Worm (Caenorhabditis elegans) whole organism, L4/young adult: Measurements from ENCODE around the gene srsx-12.

ENCODE experiments used
- W03F9.2 ChIP-seq: fragments of 150-350 bp; optimal IDR thresholded peaks from 2 replicates; lab custom pipeline; 2014; ENCODE audit warnings: missing biosample characterization, missing genetic modification characterization
- dao-5 ChIP-seq: sonication (generic microtip); optimal IDR thresholded peaks from 2 replicates; lab custom pipeline; 2016; ENCODE audit warnings: missing genotype, missing genetic modification characterization, moderate library complexity, missing compliant biosample characterization
- him-1 ChIP-seq: sonication (generic microtip); optimal IDR thresholded peaks from 2 replicates; lab custom pipeline; 2016; ENCODE audit warnings: missing genotype, missing genetic modification reagents, missing genetic modification characterization, missing compliant biosample characterization

Gene srsx-12

DNA sequence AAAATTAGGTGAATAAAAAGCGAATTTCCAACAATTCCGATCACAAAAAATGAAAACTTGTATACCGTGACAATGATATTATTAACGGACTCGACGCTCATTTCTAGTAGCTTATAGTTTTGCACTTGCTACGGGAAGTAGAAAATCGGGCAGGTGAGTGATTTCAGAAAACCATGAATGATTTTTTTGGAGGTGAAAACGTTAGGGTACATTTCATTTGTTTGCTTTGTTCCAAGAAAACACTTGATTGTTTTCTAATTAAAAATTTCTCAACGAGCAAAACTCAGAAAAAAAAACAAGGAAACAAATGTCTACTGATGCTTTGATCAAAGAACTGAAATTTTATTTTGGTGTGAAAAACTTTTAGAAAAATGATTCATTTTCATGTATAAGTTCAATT, at the start of gene srsx-12:
Gene srsx-12 (minus strand): TSS at position 101 of the 400 bp plus-strand sequence.
- no peak for TF ChIP-seq him-1 (tag; lab: Kevin White, UChicago)
- TF ChIP-seq W03F9.2 (tag; lab: Kevin White, UChicago) = no peak
- TF ChIP-seq dao-5 = no peak

DNA sequence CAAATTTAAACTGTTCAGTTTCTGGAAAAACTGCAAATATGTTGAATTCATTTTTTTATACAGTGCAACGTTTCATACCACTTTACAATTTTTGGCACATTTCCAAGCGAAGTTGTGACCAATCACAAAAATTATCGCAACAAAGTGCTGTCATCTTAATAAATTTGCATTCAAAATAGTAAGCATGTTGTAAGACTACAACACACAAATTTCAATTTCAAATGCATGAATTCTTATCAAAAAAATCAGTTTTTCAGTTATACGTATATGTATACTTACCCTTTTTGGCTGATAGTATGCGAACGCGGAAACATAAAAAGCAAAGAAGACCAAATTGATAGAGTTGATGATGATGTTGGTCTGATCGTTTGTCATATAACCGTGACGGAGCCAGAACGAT, 49.4 kb upstream of the srsx-12 start:
- TF ChIP-seq dao-5 (no peak), him-1 (tag; lab: Kevin White, UChicago) (no peak), W03F9.2 (tag; lab: Kevin White, UChicago) (no peak)

DNA sequence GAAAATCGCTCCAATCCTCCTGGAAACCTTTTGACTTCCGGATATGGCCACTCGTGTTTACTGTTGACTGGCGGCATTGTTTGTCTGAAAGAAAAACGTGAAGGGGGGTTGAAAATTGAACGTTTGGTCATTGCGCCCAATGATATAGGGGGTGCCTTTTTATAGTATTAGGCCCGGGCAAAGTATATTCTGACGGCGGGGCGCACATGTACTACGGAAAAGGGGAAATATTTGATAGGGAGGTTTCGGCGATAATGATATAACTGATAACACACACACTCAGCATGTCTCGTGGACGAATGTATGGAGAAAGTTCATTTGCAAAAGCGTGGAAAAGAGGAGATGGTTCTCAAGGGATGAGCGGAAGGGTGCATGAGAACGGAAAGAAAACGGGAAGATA, 46.9 kb upstream of the srsx-12 start, which contains the start of gene cpt-4:
Gene cpt-4 (minus strand): TSS at position 84 of the 400 bp plus-strand sequence.
- no peak for TF ChIP-seq dao-5
- no peak for TF ChIP-seq him-1 (tag; lab: Kevin White, UChicago)

DNA sequence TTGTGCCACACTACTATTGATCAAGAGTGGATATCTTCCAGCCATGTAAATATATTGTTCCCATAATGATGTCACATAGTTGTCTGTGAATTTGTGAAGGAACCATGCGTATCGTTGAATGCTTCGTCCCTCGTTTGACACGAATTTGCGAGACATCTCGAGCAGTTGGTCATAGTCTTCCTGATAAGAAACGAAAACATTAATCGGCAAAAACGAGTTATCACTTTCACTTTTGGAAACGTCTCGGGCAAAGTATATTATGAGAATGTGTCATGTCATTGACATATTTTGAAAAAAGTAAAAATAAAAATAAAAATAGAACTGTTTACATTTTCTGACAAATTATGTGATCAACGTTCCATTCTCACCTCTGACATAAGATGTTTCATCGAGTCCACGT, 45.7 kb upstream of the srsx-12 start:
- no peak for TF ChIP-seq dao-5
- TF ChIP-seq W03F9.2 (tag; lab: Kevin White, UChicago) = no peak
- no peak for TF ChIP-seq him-1 (tag; lab: Kevin White, UChicago)

DNA sequence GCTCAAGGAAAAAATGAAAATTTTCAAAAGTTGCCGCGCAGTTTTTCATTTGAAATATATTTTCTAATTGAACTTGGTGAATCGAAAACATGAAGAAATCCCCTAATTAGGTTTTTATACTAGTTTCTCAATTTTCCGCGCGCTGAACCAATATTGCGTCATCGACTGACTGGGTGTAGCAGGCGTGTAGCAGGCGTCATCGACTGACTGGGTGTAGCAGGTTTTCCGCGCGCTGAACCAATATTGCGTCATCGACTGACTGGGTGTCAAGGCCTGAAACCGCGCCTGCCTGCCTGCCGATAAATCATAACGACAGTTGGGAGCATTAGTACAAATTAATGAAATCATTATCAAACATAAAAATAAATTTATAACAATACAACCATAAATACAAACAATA, 42.6 kb upstream of the srsx-12 start:
- no peak for TF ChIP-seq W03F9.2 (tag; lab: Kevin White, UChicago)
- TF ChIP-seq dao-5 = no peak
- no peak for TF ChIP-seq him-1 (tag; lab: Kevin White, UChicago)

DNA sequence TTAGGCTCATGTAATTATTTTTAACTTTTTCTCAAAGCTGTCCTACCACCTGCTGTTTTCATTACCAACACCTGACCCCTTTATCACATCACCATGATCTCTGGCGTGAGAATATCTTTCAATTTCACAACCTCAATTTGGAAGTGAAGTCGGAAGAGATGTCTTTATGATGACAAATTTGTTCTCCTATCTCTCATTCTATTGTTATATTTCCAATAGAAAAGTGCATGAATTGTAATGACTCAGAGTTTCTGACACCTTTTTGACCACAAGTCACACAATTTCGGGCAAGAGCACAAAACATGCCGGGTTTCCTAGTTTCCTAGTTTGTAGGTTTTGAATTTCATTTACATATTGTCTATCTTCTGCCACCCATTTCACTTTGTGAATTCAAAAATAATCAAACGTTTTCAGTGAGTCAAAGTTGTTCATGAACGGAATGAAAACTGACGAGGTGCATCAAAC, 38.1 kb upstream of the srsx-12 start, which contains the start of gene srr-4:
Gene srr-4 (plus strand): TSS at position 415 of the 465 bp plus-strand sequence.
- no peak for TF ChIP-seq dao-5
- no peak for TF ChIP-seq him-1 (tag; lab: Kevin White, UChicago)
- TF ChIP-seq W03F9.2 (tag; lab: Kevin White, UChicago) = no peak

DNA sequence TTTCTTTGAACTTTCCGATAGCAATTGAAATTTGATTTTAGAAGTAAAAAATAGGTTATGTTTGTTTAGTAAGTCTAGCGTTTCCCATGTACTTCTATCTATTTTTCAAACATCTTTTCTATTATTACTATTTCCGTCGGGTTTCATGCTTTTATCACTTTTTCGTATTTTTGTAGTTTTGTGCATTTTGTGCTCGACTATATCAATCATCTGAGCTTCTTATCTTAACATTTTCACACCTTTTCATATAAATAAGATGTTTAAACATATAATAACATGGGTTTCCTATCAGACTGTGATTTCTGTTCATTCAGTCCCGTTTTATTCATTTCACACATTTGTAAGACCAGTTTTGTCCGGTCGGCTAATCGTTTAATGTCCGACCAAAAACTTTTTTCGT, 37.3 kb upstream of the srsx-12 start:
- TF ChIP-seq dao-5 (no peak), W03F9.2 (tag; lab: Kevin White, UChicago) (no peak), him-1 (tag; lab: Kevin White, UChicago) (no peak)

DNA sequence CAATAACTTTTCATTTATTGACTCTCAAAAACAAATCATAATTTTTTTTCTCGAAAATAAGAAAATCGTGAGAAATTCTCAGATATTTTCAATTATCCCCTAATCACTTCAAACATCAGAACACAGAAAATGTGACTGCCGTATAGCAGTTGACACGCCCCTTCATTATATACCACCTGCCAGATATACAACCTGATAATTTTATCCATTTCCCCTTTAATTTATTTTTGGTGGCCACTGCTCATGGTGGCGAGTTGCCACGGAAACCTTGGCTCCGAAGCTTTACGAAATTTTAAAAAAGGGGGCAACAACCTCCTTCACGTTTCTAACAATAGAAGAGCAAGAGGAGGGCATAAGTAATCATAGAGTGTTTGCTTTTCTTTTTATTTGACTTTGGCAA, 36.0 kb upstream of the srsx-12 start:
- TF ChIP-seq him-1 (tag; lab: Kevin White, UChicago) (no peak), dao-5 (no peak), W03F9.2 (tag; lab: Kevin White, UChicago) (no peak)

DNA sequence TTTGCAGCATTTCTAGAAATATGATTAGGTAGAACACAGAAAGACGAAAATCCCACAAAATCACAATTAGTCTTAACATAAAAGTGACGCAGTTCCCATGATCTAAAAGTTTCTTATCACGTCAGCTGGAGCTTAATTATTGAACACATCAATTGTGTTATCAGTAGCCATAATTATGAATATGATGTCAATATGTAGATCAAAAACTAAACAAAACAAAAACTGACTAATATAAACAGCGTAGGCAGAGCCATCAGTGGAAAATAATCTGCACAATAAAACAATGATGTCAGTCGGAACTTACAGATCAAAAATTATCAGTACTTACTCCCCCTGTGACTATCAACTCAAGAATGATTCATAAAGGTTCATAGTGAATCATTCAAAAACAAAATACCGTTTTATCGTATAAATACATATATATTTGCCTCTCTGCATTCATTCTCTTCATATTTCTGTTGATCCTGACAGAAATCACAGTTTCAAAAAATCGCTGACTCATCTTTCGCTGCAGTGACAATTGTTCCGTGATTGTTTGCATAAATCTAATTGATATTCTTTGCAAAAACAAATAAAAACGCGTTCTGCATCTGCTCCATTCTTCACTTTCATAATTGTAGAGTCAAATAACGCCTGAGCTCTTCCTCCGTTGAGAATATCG, 31.6 kb upstream of the srsx-12 start, which contains the start of gene srr-6:
Gene srr-6 (plus strand): TSS at position 611 of the 661 bp plus-strand sequence.
- no peak for TF ChIP-seq him-1 (tag; lab: Kevin White, UChicago)
- no peak for TF ChIP-seq W03F9.2 (tag; lab: Kevin White, UChicago)
- no peak for TF ChIP-seq dao-5

DNA sequence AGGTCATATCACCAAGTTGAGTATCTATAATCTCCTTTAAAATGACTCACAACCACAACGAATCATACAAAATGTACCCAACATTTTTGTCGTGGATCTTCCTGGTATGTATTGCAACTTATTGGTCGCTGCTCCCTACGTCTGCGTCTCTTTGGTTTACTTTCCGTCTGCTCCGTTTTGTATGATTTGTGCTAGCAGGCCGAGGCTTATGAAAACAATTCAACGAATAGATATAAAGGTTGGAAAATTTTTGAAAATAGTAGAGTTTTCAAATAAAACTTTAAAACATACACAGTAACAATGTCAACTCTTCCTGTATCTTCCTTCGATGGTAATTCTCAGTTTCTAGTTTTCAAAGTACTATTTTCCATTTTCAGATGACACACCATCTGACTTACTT, 20.6 kb upstream of the srsx-12 start, which contains the start of gene srr-8:
Gene srr-8 (plus strand): TSS at position 301 of the 400 bp plus-strand sequence.
- TF ChIP-seq him-1 (tag; lab: Kevin White, UChicago) (no peak), dao-5 (no peak), W03F9.2 (tag; lab: Kevin White, UChicago) (no peak)

DNA sequence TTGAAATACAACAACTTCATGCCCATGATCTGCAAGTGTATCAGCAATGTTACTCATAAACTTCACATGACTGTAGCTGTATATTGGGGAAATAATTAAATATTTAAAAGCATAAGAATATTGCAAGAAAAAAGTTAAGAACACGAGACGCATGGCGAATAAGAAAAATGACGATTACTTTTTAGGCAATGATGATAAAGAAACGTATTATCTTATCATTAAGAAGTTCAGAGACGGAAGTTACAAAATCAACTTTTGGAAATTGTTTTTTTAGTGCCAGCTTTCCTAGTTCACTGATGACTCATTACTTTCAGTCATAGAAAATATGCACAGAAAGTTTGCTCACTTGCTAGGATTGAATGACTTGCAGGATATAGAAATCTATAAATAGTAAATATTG, 19.6 kb upstream of the srsx-12 start, which contains the start of gene ugt-7:
Gene ugt-7 (minus strand): TSS at position 161 of the 400 bp plus-strand sequence.
- TF ChIP-seq dao-5 (no peak), him-1 (tag; lab: Kevin White, UChicago) (no peak), W03F9.2 (tag; lab: Kevin White, UChicago) (no peak)

DNA sequence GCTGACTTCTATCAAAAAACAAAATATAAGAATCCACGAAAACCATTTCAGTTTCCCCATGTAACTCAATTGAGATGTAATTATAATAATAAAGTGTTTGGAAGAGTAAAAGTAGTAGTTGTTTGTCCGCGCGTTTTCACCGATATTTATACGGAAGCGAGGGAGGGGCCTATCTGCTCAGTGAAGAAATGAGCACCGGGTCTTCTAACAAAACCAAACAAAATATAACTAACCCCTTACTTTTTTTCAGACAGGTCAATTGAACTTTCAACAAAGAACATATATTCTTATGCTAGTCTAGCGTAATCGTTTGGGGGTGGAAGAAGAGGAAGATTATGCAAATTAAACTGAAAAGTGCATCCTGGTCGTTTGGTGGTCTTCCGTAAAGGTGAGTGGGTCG, 14.4 kb upstream of the srsx-12 start, which contains the start of gene ncx-9:
Gene ncx-9 (minus strand): TSS at position 101 of the 400 bp plus-strand sequence.
- no peak for TF ChIP-seq dao-5
- TF ChIP-seq W03F9.2 (tag; lab: Kevin White, UChicago) = no peak

DNA sequence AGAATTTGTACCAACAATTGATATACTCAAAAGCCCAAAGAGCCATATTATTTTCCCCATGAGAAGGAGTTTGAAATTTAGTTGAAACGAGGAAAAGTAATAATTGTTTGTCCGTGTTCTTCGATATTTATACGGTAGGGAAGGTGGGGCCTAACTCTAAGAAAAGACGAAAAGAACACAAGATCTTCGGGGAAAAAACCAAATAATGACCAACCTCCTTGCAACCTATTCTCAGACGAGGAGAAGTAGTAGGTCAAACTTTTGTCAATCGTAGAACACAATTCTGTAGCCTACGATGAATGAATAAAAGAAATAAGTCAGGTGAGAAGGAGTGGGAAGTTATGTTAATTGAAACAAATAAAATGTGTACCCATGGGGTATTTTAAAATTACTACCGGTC, 6.3 kb upstream of the srsx-12 start, which contains the start of gene ncx-8:
Gene ncx-8 (minus strand): TSS at position 101 of the 400 bp plus-strand sequence.
- TF ChIP-seq dao-5 (no peak), him-1 (tag; lab: Kevin White, UChicago) (no peak)

DNA sequence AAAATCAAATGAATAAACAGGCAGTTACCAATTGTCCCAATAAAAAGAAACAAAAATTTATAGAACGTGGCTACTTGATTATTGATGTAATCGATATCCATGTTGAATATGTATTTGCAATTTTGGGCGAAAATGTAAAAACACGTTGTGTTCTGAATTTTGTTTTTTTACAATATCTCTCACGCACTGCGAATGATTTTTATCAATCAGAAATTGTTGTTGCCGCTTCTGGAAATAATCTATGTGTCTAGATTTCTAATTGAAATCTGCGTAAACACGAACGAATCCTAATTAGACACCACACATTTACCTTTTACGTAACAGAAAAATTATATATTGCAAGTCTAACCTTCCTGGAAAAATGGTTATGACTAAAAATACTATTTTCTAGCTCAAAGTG, 2.3 kb upstream of the srsx-12 start, which contains the start of gene srsx-13:
Gene srsx-13 (minus strand): TSS at position 101 of the 400 bp plus-strand sequence.
- TF ChIP-seq dao-5 = no peak
- TF ChIP-seq W03F9.2 (tag; lab: Kevin White, UChicago) = no peak
- TF ChIP-seq him-1 (tag; lab: Kevin White, UChicago) = no peak
